Worm (Caenorhabditis elegans): Measurements from ENCODE around the gene F58H1.7.

Gene F58H1.7

ce11 chrV:11958343-11959291 is 6.0 kb downstream of the F58H1.7 start, which contains the start of gene F58H1.5:
F58H1.5 (plus strand) TSS chrV:11958393.
- TF ChIP-seq flt-1 (GFP tag; IDR thresholded peaks at IDR 0.05) (no peak), ets-7 (tag; optimal IDR thresholded peaks at IDR 0.05) (no peak), ama-1 (optimal IDR thresholded peaks at IDR 0.05) (peak; percentile 44), aly-1 (tag; optimal IDR thresholded peaks at IDR 0.05) (no peak)

ce11 chrV:11955617-11956016 is 9.0 kb downstream of the F58H1.7 start:
- TF ChIP-seq ceh-36 (tag; optimal IDR thresholded peaks at IDR 0.05) (no peak), hmbx-1 (tag; optimal IDR thresholded peaks at IDR 0.05) (no peak), hmg-4 (GFP tag; optimal IDR thresholded peaks at IDR 0.05) (no peak), tbx-11 (GFP tag; IDR thresholded peaks at IDR 0.05) (no peak), sea-1 (GFP tag; conservative IDR thresholded peaks at IDR 0.05) (no peak), F13C5.2 (tag; optimal IDR thresholded peaks at IDR 0.05) (no peak), tbx-37 (GFP tag; conservative IDR thresholded peaks at IDR 0.05) (no peak), aly-1 (tag; optimal IDR thresholded peaks at IDR 0.05) (no peak), pes-1 (GFP tag; IDR thresholded peaks at IDR 0.05) (no peak), tra-4 (tag; optimal IDR thresholded peaks at IDR 0.05) (no peak), ama-1 (optimal IDR thresholded peaks at IDR 0.05) (no peak)

- no peak for TF ChIP-seq flt-1 (GFP tag; IDR thresholded peaks at IDR 0.05)
- TF ChIP-seq scrt-1 (GFP tag; IDR thresholded peaks at IDR 0.05), result no peak
- TF ChIP-seq hmbx-1 (tag; optimal IDR thresholded peaks at IDR 0.05), result no peak
- TF ChIP-seq tbx-11 (GFP tag; IDR thresholded peaks at IDR 0.05), result no peak
- TF ChIP-seq ceh-13 (GFP tag; optimal IDR thresholded peaks at IDR 0.05), result no peak
- no peak for TF ChIP-seq ets-7 (tag; optimal IDR thresholded peaks at IDR 0.05)
- no peak for TF ChIP-seq sea-1 (GFP tag; conservative IDR thresholded peaks at IDR 0.05)
- TF ChIP-seq hnd-1 (tag; optimal IDR thresholded peaks at IDR 0.05), result no peak
- TF ChIP-seq F13C5.2 (tag; optimal IDR thresholded peaks at IDR 0.05), result no peak
- no peak for TF ChIP-seq hmg-4 (GFP tag; optimal IDR thresholded peaks at IDR 0.05)
- no peak for TF ChIP-seq aly-1 (tag; optimal IDR thresholded peaks at IDR 0.05)
- TF ChIP-seq B0310.2 (tag; optimal IDR thresholded peaks at IDR 0.05), result no peak
- TF ChIP-seq tra-4 (tag; optimal IDR thresholded peaks at IDR 0.05), result no peak
- TF ChIP-seq ceh-36 (tag; optimal IDR thresholded peaks at IDR 0.05), result no peak
These were observed 11.0 kb downstream of the F58H1.7 start for ce11 chrV:11953621-11954020.

ce11 chrV:11952854-11953447 is 11.7 kb downstream of the F58H1.7 start:
- TF ChIP-seq aly-1 (tag; optimal IDR thresholded peaks at IDR 0.05) (no peak), ets-7 (tag; optimal IDR thresholded peaks at IDR 0.05) (no peak), F13C5.2 (tag; optimal IDR thresholded peaks at IDR 0.05) (no peak), hmbx-1 (tag; optimal IDR thresholded peaks at IDR 0.05) (no peak), tra-4 (tag; optimal IDR thresholded peaks at IDR 0.05) (no peak), pes-1 (GFP tag; IDR thresholded peaks at IDR 0.05) (no peak), ceh-36 (tag; optimal IDR thresholded peaks at IDR 0.05) (no peak), ama-1 (optimal IDR thresholded peaks at IDR 0.05) (no peak), ceh-13 (GFP tag; optimal IDR thresholded peaks at IDR 0.05) (no peak), tbx-11 (GFP tag; IDR thresholded peaks at IDR 0.05) (no peak), sea-1 (GFP tag; conservative IDR thresholded peaks at IDR 0.05) (no peak), flt-1 (GFP tag; IDR thresholded peaks at IDR 0.05) (no peak), B0310.2 (tag; optimal IDR thresholded peaks at IDR 0.05) (no peak), hmg-4 (GFP tag; optimal IDR thresholded peaks at IDR 0.05) (no peak), hnd-1 (tag; optimal IDR thresholded peaks at IDR 0.05) (no peak), scrt-1 (GFP tag; IDR thresholded peaks at IDR 0.05) (no peak), tbx-37 (GFP tag; conservative IDR thresholded peaks at IDR 0.05) (no peak)

DNA sequence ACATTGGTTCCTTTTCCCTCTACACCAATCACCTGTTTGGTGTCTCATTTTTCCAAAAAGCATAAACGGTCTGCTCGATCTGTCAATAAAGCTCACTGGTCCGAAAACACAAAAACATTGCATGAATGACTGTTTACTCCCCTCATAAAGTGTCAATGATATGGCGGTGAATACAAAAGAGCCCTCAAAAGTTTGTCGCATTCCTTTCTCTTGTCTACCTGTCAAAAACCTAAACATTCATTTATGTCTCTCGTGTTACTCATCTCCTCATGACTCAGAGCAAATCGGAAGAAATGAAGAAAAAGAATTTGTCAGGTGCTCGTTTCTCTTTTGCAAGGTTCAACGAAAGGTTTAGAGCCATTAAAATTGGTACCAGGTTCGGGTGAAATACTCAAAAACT is 13.4 kb downstream of the F58H1.7 start:
- TF ChIP-seq hnd-1 (tag; optimal IDR thresholded peaks at IDR 0.05), result no peak

DNA sequence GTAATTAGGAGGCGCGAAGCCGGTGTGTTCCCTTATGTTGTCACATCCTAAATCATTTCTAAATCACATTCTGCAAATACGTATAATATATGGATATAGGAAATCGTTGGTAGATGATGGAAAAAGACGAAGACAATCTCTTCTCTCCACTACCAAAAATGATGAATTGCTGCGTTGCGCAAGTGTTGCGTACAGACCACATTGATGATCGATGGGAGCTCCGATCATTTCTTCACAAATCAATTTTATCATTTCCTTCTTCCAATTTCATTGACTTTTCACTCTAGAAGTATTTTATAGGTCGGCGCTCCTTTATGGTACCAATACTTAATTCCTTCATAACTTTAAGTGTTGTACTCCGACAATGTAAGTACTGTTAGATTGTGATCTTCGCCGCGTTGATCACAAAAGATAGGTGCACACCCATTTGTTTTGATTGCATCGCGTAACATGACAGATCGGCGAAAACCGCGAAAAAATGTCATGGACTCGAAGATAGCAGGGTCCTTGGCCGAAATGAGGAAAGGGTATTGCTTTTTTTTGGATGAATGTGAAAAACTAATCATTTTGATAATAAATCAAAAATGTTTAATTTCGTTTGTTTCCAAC is 15.0 kb downstream of the F58H1.7 start:
- no peak for TF ChIP-seq flt-1 (GFP tag; IDR thresholded peaks at IDR 0.05)
- TF ChIP-seq sea-1 (GFP tag; conservative IDR thresholded peaks at IDR 0.05), result no peak
- no peak for TF ChIP-seq hmg-4 (GFP tag; optimal IDR thresholded peaks at IDR 0.05)
- no peak for TF ChIP-seq scrt-1 (GFP tag; IDR thresholded peaks at IDR 0.05)
- no peak for TF ChIP-seq ama-1 (optimal IDR thresholded peaks at IDR 0.05)
- TF ChIP-seq hnd-1 (tag; optimal IDR thresholded peaks at IDR 0.05), result no peak
- TF ChIP-seq tbx-11 (GFP tag; IDR thresholded peaks at IDR 0.05), result no peak
- no peak for TF ChIP-seq aly-1 (tag; optimal IDR thresholded peaks at IDR 0.05)
- TF ChIP-seq ceh-36 (tag; optimal IDR thresholded peaks at IDR 0.05), result no peak
- TF ChIP-seq ceh-13 (GFP tag; optimal IDR thresholded peaks at IDR 0.05), result no peak
- TF ChIP-seq tbx-37 (GFP tag; conservative IDR thresholded peaks at IDR 0.05), result no peak

- TF ChIP-seq ceh-36 (tag; optimal IDR thresholded peaks at IDR 0.05) (no peak), ceh-13 (GFP tag; optimal IDR thresholded peaks at IDR 0.05) (no peak), tra-4 (tag; optimal IDR thresholded peaks at IDR 0.05) (no peak), B0310.2 (tag; optimal IDR thresholded peaks at IDR 0.05) (no peak), flt-1 (GFP tag; IDR thresholded peaks at IDR 0.05) (no peak), F13C5.2 (tag; optimal IDR thresholded peaks at IDR 0.05) (no peak)
These were observed 16.0 kb downstream of the F58H1.7 start for ce11 chrV:11948581-11948980.
